Worm (Caenorhabditis elegans) whole organism, L2 larva: ENCODE data around the gene srd-74.

Source experiments
- C34F6.9 ChIP-seq: fragments of 150-350 bp; optimal IDR thresholded peaks from 2 replicates; lab custom pipeline; 2014; ENCODE audit warnings: missing biosample characterization, missing genetic modification characterization
- ZK546.5 ChIP-seq: sonication (generic microtip); optimal IDR thresholded peaks from 2 replicates; lab custom pipeline; 2017; ENCODE audit warnings: missing biosample characterization, missing genetic modification characterization
- aly-2 ChIP-seq: fragments of 150-350 bp; optimal IDR thresholded peaks from 2 replicates; lab custom pipeline; 2014; ENCODE audit warnings: missing biosample characterization, missing genetic modification characterization
- ama-1 ChIP-seq: fragments of 150-350 bp; optimal IDR thresholded peaks from 2 replicates; lab custom pipeline; 2018; ENCODE audit warnings: inconsistent platforms
- blmp-1 ChIP-seq: sonication (generic microtip); optimal IDR thresholded peaks from 2 replicates; lab custom pipeline; 2017; ENCODE audit warnings: missing genetic modification characterization, mild to moderate bottlenecking, missing compliant biosample characterization, antibody characterized with exemption, moderate library complexity; ENCODE audit not compliant: insufficient read depth
- lsy-2 ChIP-seq, 2 experiments: fragments of 150-350 bp in 1 of 2; sonication (generic microtip) in 1 of 2; optimal IDR thresholded peaks; 2 replicates each; lab custom pipeline; 2014 to 2017; ENCODE audit warnings: missing biosample characterization in 2 of 2, missing genetic modification characterization in 2 of 2
- nhr-11 ChIP-seq: fragments of 150-350 bp; optimal IDR thresholded peaks from 2 replicates; lab custom pipeline; 2014; ENCODE audit warnings: missing biosample characterization, missing genetic modification characterization
- nhr-77 ChIP-seq: fragments of 150-350 bp; optimal IDR thresholded peaks from 2 replicates; lab custom pipeline; 2014; ENCODE audit warnings: missing biosample characterization, missing genetic modification characterization
- sma-3 ChIP-seq: sonication (generic microtip); optimal IDR thresholded peaks from 2 replicates; lab custom pipeline; 2016; ENCODE audit warnings: missing genetic modification reagents, missing genetic modification characterization, missing compliant biosample characterization
- unc-55 ChIP-seq: fragments of 150-350 bp; sonication (generic microtip); optimal IDR thresholded peaks from 3 replicates; lab custom pipeline; 2014; ENCODE audit warnings: missing biosample characterization, missing genetic modification reagents, missing genetic modification characterization
- unc-62 ChIP-seq: fragments of 150-350 bp; optimal IDR thresholded peaks from 2 replicates; lab custom pipeline; 2014; ENCODE audit warnings: missing biosample characterization, missing genetic modification reagents, missing genetic modification characterization
- ztf-11 ChIP-seq: sonication (generic microtip); optimal IDR thresholded peaks from 2 replicates; lab custom pipeline; 2017; ENCODE audit warnings: missing biosample characterization, missing genetic modification characterization

DNA sequence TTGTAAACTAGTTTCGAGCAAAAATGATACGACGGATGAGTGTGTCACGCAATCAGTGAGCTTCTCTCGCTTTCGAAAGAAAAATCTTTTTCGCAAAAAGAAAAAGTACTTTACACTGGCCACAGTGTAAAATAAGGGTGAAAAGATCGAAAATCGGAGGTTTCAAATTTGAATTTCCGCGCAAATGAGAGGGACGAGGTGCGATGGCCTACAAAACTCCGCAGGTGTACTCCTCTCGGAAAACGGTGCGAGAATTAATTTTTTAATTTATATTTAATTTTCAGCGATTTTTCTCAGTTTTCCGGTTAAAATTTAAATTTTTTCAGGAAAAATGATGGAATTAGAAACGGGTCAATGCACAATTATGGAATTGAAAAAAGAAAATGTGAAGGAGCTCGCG lies 35.2 kb upstream of the srd-74 start, which contains the start of gene mrt-2:
- peak; percentile 86 for TF ChIP-seq unc-55 (GFP tag; lab: Kevin White, UChicago)
- no peak for TF ChIP-seq ztf-11 (tag; lab: Kevin White, UChicago)
- peak; percentile 66 to 87 for TF ChIP-seq lsy-2 (tag; optimal IDR thresholded peaks at IDR 0.05; lab: Kevin White, UChicago)
- peak; percentile 48 for TF ChIP-seq blmp-1 (tag; lab: Kevin White, UChicago)
- TF ChIP-seq aly-2 (tag; lab: Kevin White, UChicago), result no peak
- TF ChIP-seq ZK546.5 (tag; lab: Kevin White, UChicago), result no peak
- peak; percentile 86 for TF ChIP-seq sma-3
- no peak for TF ChIP-seq ama-1 (lab: Kevin White, UChicago)
- peak; percentile 81 for TF ChIP-seq C34F6.9 (tag; lab: Kevin White, UChicago)
- TF ChIP-seq nhr-11, result no peak
- no peak for TF ChIP-seq nhr-77 (tag; lab: Kevin White, UChicago)
- TF ChIP-seq unc-62 (GFP tag; lab: Kevin White, UChicago), result no peak
